Worm (Caenorhabditis elegans): ENCODE data around the gene asp-6.

asp-6 gene

DNA sequence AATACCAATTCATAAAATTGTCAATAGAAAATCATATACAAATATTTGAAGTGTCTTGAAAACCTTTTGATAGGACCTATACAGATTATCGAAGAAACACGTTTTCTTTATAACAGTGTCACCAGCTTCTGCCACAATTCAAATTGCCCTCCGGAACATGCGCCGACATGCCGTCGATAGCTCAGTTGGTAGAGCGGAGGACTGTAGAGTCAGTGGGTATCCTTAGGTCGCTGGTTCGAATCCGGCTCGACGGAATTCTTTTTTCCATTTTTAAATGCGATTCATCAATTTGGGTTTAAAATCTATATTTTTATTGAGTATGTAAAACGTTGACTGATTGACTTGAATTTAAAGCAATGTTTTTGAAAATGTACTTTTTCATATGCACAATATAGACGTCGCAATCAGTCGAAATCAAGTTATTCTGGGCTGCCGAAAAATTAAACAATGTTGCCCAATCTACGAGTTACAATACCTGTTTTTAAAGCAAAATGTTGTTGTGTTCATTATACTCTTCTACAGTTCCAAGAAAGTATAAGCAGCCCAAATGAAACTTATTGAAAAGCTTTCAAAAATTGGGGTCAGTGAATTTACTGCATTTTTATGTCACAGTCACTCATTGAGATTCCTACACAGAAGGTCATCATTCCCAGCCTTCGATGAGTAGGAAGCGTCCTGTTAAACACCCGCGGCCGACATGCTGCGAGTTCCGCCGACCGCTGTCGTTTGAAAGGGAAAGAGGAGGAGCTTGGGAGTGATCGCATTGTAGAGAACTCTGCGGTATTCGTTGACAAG is 21.2 kb downstream of the asp-6 start (continued):
- no peak for TF ChIP-seq nhr-12 (tag; optimal IDR thresholded peaks at IDR 0.05)
- peak; percentile 24 for TF ChIP-seq aha-1 (tag; optimal IDR thresholded peaks at IDR 0.05)
- TF ChIP-seq ets-5 (GFP tag; IDR thresholded peaks at IDR 0.05): no peak
- TF ChIP-seq aly-2 (tag; optimal IDR thresholded peaks at IDR 0.05): peak; percentile 73
- peak; percentile 81 for TF ChIP-seq lin-39 (tag; optimal IDR thresholded peaks at IDR 0.05)
- TF ChIP-seq sox-4 (tag; optimal IDR thresholded peaks at IDR 0.05): no peak
- TF ChIP-seq efl-1 (optimal IDR thresholded peaks at IDR 0.05): peak; percentile 38 to 66
- TF ChIP-seq efl-1 (GFP tag; optimal IDR thresholded peaks at IDR 0.05 in 1 of 2): peak in 1 of 2 experiments; percentile 97
- peak; percentile 19 for TF ChIP-seq C04F5.9 (tag; optimal IDR thresholded peaks at IDR 0.05)
- TF ChIP-seq ama-1 (optimal IDR thresholded peaks at IDR 0.05): peak; percentile 90
- peak; percentile 95 for TF ChIP-seq rnt-1 (tag; optimal IDR thresholded peaks at IDR 0.05)
- no peak for TF ChIP-seq ceh-90 (tag; optimal IDR thresholded peaks at IDR 0.05)
- TF ChIP-seq jun-1 (tag; optimal IDR thresholded peaks at IDR 0.05): peak; percentile 54
- peak; percentile 18 for TF ChIP-seq fkh-4 (tag; optimal IDR thresholded peaks at IDR 0.05; ENCODE audit: borderline replicate concordance)
- peak; percentile 6 for TF ChIP-seq nhr-76 (tag; optimal IDR thresholded peaks at IDR 0.05)
- peak in 3 of 6 experiments; percentile 50 to 76 (median 67) for TF ChIP-seq elt-3 (tag; optimal IDR thresholded peaks at IDR 0.05)
- peak in 1 of 2 experiments; percentile 9 for TF ChIP-seq mdl-1 (tag; optimal IDR thresholded peaks at IDR 0.05)
- TF ChIP-seq swsn-7 (tag; optimal IDR thresholded peaks at IDR 0.05): peak; percentile 86
- peak; percentile 18 to 70 for TF ChIP-seq lsy-2 (tag; optimal IDR thresholded peaks at IDR 0.05)
- peak; percentile 99 for TF ChIP-seq snpc-4 (tag; optimal IDR thresholded peaks at IDR 0.05)
- TF ChIP-seq lin-35 (GFP tag; optimal IDR thresholded peaks at IDR 0.05): peak in 1 of 2 experiments; percentile 62
- no peak for TF ChIP-seq pqm-1 (tag; optimal IDR thresholded peaks at IDR 0.05)

DNA sequence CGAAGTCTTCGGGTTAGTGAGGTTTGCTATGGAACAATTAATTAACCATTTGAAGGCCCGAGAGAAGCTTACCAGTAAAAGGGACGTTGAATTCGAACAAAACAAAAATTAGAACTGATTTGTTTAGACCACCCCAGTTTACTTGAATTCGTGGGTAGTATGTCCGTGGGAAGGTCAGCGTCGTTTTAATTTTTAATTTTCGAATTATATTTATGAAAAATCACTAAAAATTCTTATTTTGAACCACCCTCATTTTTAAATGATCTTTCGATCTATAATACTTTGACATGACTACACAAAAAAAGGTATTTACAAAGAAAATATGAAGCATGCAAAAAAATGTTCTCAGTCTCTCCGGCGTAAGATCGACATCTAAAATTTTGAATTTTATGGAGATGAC is 23.3 kb downstream of the asp-6 start, which contains the start of gene C16D9.5:
Gene C16D9.5 (minus strand): TSS at position 101 of the 400 bp plus-strand sequence.
- TF ChIP-seq nhr-11 (tag; optimal IDR thresholded peaks at IDR 0.05): no peak
- no peak for TF ChIP-seq lsy-2 (tag; optimal IDR thresholded peaks at IDR 0.05)
- TF ChIP-seq alr-1 (tag; optimal IDR thresholded peaks at IDR 0.05; ENCODE audit: borderline replicate concordance): no peak
- no peak for TF ChIP-seq hlh-17 (GFP tag; optimal IDR thresholded peaks at IDR 0.05; ENCODE audit: borderline replicate concordance)
- TF ChIP-seq aha-1 (tag; optimal IDR thresholded peaks at IDR 0.05): no peak
- no peak for TF ChIP-seq zag-1 (tag; optimal IDR thresholded peaks at IDR 0.05)
- TF ChIP-seq nhr-84 (tag; optimal IDR thresholded peaks at IDR 0.05): no peak
- TF ChIP-seq nhr-237 (tag; optimal IDR thresholded peaks at IDR 0.05): no peak
- TF ChIP-seq hlh-4 (tag; optimal IDR thresholded peaks at IDR 0.05): no peak
- no peak for TF ChIP-seq aly-2 (tag; optimal IDR thresholded peaks at IDR 0.05)
- no peak for TF ChIP-seq snu-23 (GFP tag; optimal IDR thresholded peaks at IDR 0.05)
- TF ChIP-seq nhr-77 (tag; optimal IDR thresholded peaks at IDR 0.05): no peak
- no peak for TF ChIP-seq mab-9 (GFP tag; IDR thresholded peaks at IDR 0.05)
- TF ChIP-seq dpl-1 (GFP tag; optimal IDR thresholded peaks at IDR 0.05): no peak
- no peak for TF ChIP-seq fkh-4 (tag; optimal IDR thresholded peaks at IDR 0.05; ENCODE audit: borderline replicate concordance)
- no peak for TF ChIP-seq ceh-82 (tag; optimal IDR thresholded peaks at IDR 0.05)
- no peak for TF ChIP-seq isw-1 (GFP tag; IDR thresholded peaks at IDR 0.05)
- no peak for TF ChIP-seq nhr-85 (tag)
- no peak for TF ChIP-seq hpl-2 (GFP tag; optimal IDR thresholded peaks at IDR 0.05)

ce11 chrV:8243201-8243600 is 25.5 kb downstream of the asp-6 start:
- no peak for TF ChIP-seq nhr-84 (tag; optimal IDR thresholded peaks at IDR 0.05)
- TF ChIP-seq elt-2 (tag; optimal IDR thresholded peaks at IDR 0.05): peak; percentile 45
- TF ChIP-seq C16A3.4 (tag; optimal IDR thresholded peaks at IDR 0.05): no peak
- TF ChIP-seq pax-3 (tag; optimal IDR thresholded peaks at IDR 0.05): no peak

All from whole organism, L1 larva.